Fruit fly (Drosophila melanogaster): Measurements from ENCODE around the gene CG10750.

- TF ChIP-seq foxo (GFP tag; optimal IDR thresholded peaks at IDR 0.05): no peak
- TF ChIP-seq br (GFP tag; optimal IDR thresholded peaks at IDR 0.05): no peak
- no peak for TF ChIP-seq Hnf4 (GFP tag; optimal IDR thresholded peaks at IDR 0.05)
- TF ChIP-seq HLH106 (tag; optimal IDR thresholded peaks at IDR 0.05): no peak
- no peak for TF ChIP-seq h (GFP tag; optimal IDR thresholded peaks at IDR 0.05)
- no peak for TF ChIP-seq Vsx2 (GFP tag; optimal IDR thresholded peaks at IDR 0.05; ENCODE audit: partially characterized antibody)
- no peak for TF ChIP-seq dl (GFP tag; optimal IDR thresholded peaks at IDR 0.05; ENCODE audit: insufficient read depth in 1 of 2, partially characterized antibody in 2 of 2)
- no peak for TF ChIP-seq N (GFP tag; optimal IDR thresholded peaks at IDR 0.05)
- TF ChIP-seq rgr (GFP tag; optimal IDR thresholded peaks at IDR 0.05): no peak
- TF ChIP-seq CrebA (GFP tag; optimal IDR thresholded peaks at IDR 0.05; ENCODE audit: borderline replicate concordance): no peak
- TF ChIP-seq usp (GFP tag; optimal IDR thresholded peaks at IDR 0.05): no peak
- no peak for TF ChIP-seq woc (GFP tag; optimal IDR thresholded peaks at IDR 0.05)
These were observed 38.1 kb downstream of the CG10750 start for dm6 chr2L:19337971-19338732.

Measured in whole organism, wandering third instar larva.